Worm (Caenorhabditis elegans): ENCODE measurements around the gene T28A11.2.

Gene T28A11.2

ce11 chrV:3299437-3299836 lies 19.3 kb downstream of the T28A11.2 start:
- TF ChIP-seq pha-2 (tag; optimal IDR thresholded peaks at IDR 0.05) (no peak), T23F11.4 (GFP tag; optimal IDR thresholded peaks at IDR 0.05) (no peak), pros-1 (tag; optimal IDR thresholded peaks at IDR 0.05) (no peak), unc-55 (GFP tag; optimal IDR thresholded peaks at IDR 0.05) (no peak), lin-11 (tag; optimal IDR thresholded peaks at IDR 0.05) (no peak), tbx-7 (tag; optimal IDR thresholded peaks at IDR 0.05) (no peak), pat-9 (tag; optimal IDR thresholded peaks at IDR 0.05) (no peak)

DNA sequence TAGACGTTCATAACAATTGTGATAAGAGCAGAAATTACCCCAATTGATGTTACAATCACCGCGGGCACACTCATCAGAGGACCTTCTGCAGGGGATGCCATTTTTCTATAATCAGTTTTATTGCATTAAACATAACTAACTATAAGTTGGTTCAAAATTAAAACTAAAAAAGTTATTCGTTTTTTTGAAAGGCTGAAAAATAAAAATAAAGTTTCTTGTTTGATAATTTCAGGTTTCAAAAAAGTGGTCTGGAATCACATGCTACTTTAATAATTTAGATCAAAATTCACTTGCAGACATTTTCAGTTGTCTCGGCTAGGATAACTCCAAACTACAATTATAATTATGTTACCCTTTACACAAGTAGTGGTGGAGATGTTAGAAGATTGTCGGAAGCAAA lies 21.7 kb downstream of the T28A11.2 start, which contains the start of gene srbc-1:
Gene srbc-1, minus strand, starts transcription at position 101 of the 400 bp plus-strand sequence.
- no peak for TF ChIP-seq hlh-30 (tag; optimal IDR thresholded peaks at IDR 0.05; ENCODE audit: insufficient read depth)
- TF ChIP-seq ama-1 (optimal IDR thresholded peaks at IDR 0.05), result no peak
- TF ChIP-seq ceh-2 (tag; optimal IDR thresholded peaks at IDR 0.05), result no peak

DNA sequence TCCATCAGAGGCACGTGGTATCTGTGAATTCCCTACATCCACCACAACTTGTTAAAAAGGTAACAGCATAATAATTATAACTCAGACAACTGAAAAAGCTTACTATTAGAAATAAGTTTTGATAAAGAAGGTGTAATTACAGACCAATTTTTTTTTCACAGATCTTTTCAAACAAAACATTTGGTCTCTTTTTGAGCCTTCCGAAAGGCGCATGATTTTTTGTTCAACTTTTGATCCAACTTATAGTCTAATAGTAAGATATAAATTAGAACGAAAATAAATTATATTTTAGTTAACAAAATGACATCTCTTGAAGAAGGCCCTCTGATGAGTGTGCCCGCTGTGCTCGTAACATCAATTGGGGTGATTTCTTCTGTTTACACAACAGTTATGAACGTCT lies 28.0 kb downstream of the T28A11.2 start, which contains the start of gene srbc-3:
Gene srbc-3, plus strand, starts transcription at position 301 of the 400 bp plus-strand sequence.
- TF ChIP-seq C38D4.7 (GFP tag; optimal IDR thresholded peaks at IDR 0.05), result no peak
- no peak for TF ChIP-seq pros-1 (tag; optimal IDR thresholded peaks at IDR 0.05)
- TF ChIP-seq pat-9 (tag; optimal IDR thresholded peaks at IDR 0.05), result no peak
- TF ChIP-seq sox-4 (tag; optimal IDR thresholded peaks at IDR 0.05), result no peak
- no peak for TF ChIP-seq ceh-2 (tag; optimal IDR thresholded peaks at IDR 0.05)

- TF ChIP-seq sox-4 (tag; optimal IDR thresholded peaks at IDR 0.05), result no peak
- peak; percentile 15 for TF ChIP-seq ceh-14 (tag; optimal IDR thresholded peaks at IDR 0.05)
These were observed 32.0 kb downstream of the T28A11.2 start, which contains the start of gene arrd-18 for ce11 chrV:3312067-3312666. Gene arrd-18 (minus strand): TSS chrV:3312117.

DNA sequence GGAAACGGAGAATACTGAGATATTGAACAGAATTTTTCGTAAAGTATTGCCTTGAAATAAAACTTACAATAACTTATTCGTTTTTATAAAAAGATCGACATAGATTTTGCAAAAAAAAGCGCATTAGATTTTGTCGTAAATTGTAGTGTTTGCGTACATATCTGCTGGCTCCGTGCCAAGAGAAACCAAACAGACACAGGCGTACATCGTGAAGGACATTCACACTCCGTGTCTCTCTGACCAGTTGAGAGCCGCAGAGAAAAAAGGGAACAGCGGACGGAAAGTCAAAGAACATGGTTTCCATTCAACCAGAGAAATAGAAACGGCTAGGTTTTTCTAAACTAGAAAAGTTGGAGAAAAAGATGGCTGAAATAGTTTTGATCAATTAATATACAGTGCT lies 35.1 kb downstream of the T28A11.2 start, which contains the start of gene arrd-19:
Gene arrd-19, minus strand, starts transcription at position 209 of the 400 bp plus-strand sequence.
- TF ChIP-seq Y22D7AL.16 (tag; optimal IDR thresholded peaks at IDR 0.05) (no peak), mec-3 (tag; optimal IDR thresholded peaks at IDR 0.05; ENCODE audit: borderline replicate concordance) (no peak), rnt-1 (tag; optimal IDR thresholded peaks at IDR 0.05) (no peak), sox-4 (tag; optimal IDR thresholded peaks at IDR 0.05) (no peak), pax-1 (tag; optimal IDR thresholded peaks at IDR 0.05) (peak; percentile 8)

DNA sequence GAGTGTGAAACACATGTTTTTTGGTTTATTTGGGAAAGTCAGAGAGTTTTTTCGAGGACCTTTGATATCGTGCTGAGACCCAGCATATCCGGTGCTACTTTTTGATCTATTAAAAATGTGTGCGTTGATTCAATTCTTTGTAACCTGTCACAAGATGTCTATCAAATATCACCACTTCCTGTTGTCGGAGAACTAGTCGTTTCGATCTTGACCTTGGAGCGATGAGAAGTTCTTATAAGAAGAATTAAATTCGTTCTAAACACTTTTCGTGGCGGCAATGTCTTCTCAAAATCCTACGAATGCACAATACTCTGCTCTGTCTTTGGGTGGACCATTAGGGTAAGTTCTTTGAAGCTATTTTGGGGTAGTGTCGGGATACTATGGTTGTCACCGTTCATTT lies 35.9 kb downstream of the T28A11.2 start, which contains the start of gene F35F10.1:
Gene F35F10.1, plus strand, starts transcription at position 200 of the 400 bp plus-strand sequence.
- no peak for TF ChIP-seq fkh-6 (tag; optimal IDR thresholded peaks at IDR 0.05)
- TF ChIP-seq sox-2 (GFP tag; IDR thresholded peaks at IDR 0.05), result no peak
- no peak for TF ChIP-seq hlh-15 (tag; optimal IDR thresholded peaks at IDR 0.05)
- no peak for TF ChIP-seq unc-86 (tag; optimal IDR thresholded peaks at IDR 0.05)
- TF ChIP-seq ceh-19 (GFP tag; optimal IDR thresholded peaks at IDR 0.05), result no peak
- TF ChIP-seq pros-1 (tag; optimal IDR thresholded peaks at IDR 0.05), result no peak
- no peak for TF ChIP-seq pax-1 (tag; optimal IDR thresholded peaks at IDR 0.05)
- TF ChIP-seq ceh-24 (tag; optimal IDR thresholded peaks at IDR 0.05), result no peak
- TF ChIP-seq ceh-22 (tag; optimal IDR thresholded peaks at IDR 0.05), result no peak
- TF ChIP-seq dve-1 (tag; optimal IDR thresholded peaks at IDR 0.05), result no peak

ce11 chrV:3318975-3319374 lies 38.8 kb downstream of the T28A11.2 start, which contains the start of gene F35F10.13:
Gene F35F10.13 (minus strand): TSS chrV:3319075.
- TF ChIP-seq ceh-9 (tag; optimal IDR thresholded peaks at IDR 0.05), result no peak
- no peak for TF ChIP-seq tbx-2 (tag; optimal IDR thresholded peaks at IDR 0.05)
- TF ChIP-seq pag-3 (tag; optimal IDR thresholded peaks at IDR 0.05; ENCODE audit: borderline replicate concordance), result no peak
- no peak for TF ChIP-seq ahr-1 (tag; optimal IDR thresholded peaks at IDR 0.05)
- TF ChIP-seq unc-86 (tag; optimal IDR thresholded peaks at IDR 0.05), result no peak
- TF ChIP-seq fkh-6 (tag; optimal IDR thresholded peaks at IDR 0.05), result no peak
- TF ChIP-seq nhr-11 (tag; optimal IDR thresholded peaks at IDR 0.05), result no peak
